Worm (Caenorhabditis elegans) whole organism, late embryonic: ENCODE measurements around the gene acdh-10.

Experiments
- K09A11.1 ChIP-seq: sonication (generic microtip); optimal IDR thresholded peaks from 2 replicates; lab custom pipeline; 2017; ENCODE audit warnings: antibody characterized with exemption, mild to moderate bottlenecking, missing genetic modification characterization, missing compliant biosample characterization; ENCODE audit not compliant: insufficient read depth
- pax-1 ChIP-seq: fragments of 150-350 bp; optimal IDR thresholded peaks from 2 replicates; lab custom pipeline; 2014; ENCODE audit warnings: missing biosample characterization, missing genetic modification characterization
- rnt-1 ChIP-seq: sonication (generic microtip); optimal IDR thresholded peaks from 2 replicates; lab custom pipeline; 2016; ENCODE audit warnings: missing genetic modification characterization, missing compliant biosample characterization
- tbx-2 ChIP-seq: sonication (generic microtip); optimal IDR thresholded peaks from 2 replicates; lab custom pipeline; 2016; ENCODE audit warnings: missing genetic modification characterization, missing compliant biosample characterization
- unc-3 ChIP-seq, 2 experiments: fragments of 200-800 bp in 1 of 2; sonication (Bioruptor generic) in 1 of 2; sonication (generic microtip) in 1 of 2; conservative IDR thresholded peaks in 1 of 2; optimal IDR thresholded peaks in 1 of 2; 2 replicates each; pipeline versions ENCODE4 v1.3.6 to Lab custom; 2016 to 2022; ENCODE audit warnings: missing compliant biosample characterization in 2 of 2, missing genetic modification characterization in 2 of 2, missing genetic modification reagents in 1 of 2

DNA sequence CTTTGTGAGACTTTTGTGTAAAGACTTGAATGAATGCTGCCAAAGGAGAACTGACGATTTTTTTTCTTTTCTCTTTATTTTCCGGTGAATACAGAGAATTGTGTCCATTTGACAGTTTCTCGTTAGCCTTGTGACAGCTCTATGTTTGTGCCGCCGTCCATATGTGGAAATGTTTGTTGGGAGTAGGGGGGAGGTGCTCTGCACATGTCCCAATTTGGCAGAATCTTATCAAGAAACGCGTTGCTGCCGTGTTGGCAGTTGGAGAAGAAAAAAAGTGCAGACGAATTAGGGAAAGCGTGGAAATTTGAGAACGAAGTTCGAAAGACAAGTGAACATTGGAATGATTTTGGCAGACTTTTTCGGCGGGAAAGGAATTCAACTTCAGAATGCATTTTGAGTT is 16.9 kb downstream of the acdh-10 start:
- TF ChIP-seq rnt-1 (tag; lab: Kevin White, UChicago) (no peak), K09A11.1 (tag; lab: Kevin White, UChicago) (no peak), tbx-2 (tag; lab: Kevin White, UChicago) (no peak), unc-3 (GFP tag; conservative IDR thresholded peaks at IDR 0.05; lab: Robert Waterston, UW) (no peak), unc-3 (tag; optimal IDR thresholded peaks at IDR 0.05; lab: Kevin White, UChicago) (no peak), pax-1 (tag; lab: Kevin White, UChicago) (no peak)
